Worm (Caenorhabditis elegans): ENCODE measurements around the gene K07H8.2.

Gene K07H8.2

DNA sequence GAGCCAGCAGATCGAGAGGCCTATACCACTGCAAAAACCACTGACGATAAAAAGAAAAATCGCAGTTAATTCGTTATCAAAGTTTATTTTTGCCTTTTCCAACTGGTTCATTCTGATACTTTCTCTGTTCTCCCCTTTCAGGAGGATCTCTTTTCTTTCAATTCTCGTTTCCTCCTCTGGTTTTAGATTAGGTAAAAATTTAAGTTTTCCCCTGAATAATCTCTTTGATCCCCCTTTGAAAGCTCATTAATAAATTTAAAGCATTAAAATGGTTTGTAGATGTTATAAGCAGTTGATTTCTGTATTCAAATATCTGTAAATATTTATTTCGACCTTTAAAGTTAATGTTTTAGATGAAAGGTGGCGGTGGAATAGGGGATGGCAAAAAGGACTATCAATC is at the start of gene K07H8.2:
K07H8.2 (plus strand) TSS at position 301 of the 400 bp plus-strand sequence.
- TF ChIP-seq unc-62 (GFP tag; optimal IDR thresholded peaks at IDR 0.05): no peak

ce11 chrIV:8243170-8243569 is 48.2 kb upstream of the K07H8.2 start:
- no peak for TF ChIP-seq unc-62 (GFP tag; optimal IDR thresholded peaks at IDR 0.05)

ce11 chrIV:8243599-8243998 is 47.7 kb upstream of the K07H8.2 start, which contains the start of gene T09A12.8:
Gene T09A12.8, minus strand, starts transcription at chrIV:8243699.
- TF ChIP-seq unc-62 (GFP tag; optimal IDR thresholded peaks at IDR 0.05): no peak

DNA sequence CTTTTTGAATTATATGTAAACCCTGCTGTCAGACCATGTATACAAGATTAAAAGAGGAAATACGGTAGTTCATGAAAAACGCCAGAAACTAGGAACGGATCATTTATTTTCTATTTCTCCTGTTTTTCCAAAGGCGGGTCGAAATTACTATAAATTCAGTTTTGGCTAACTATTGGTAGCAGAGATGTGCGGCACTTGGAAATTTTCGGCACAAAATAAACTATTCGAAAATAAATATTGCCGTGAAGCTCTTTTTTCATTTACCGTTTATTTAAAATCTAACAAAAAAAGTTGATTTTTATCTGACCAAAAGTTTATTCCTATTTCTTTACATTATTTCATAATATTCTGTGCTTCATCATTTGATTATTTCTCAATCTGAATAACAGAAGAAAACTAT is 47.2 kb upstream of the K07H8.2 start, which contains the start of gene T09A12.1:
T09A12.1 (plus strand) TSS at position 301 of the 400 bp plus-strand sequence.
- no peak for TF ChIP-seq unc-62 (GFP tag; optimal IDR thresholded peaks at IDR 0.05)

DNA sequence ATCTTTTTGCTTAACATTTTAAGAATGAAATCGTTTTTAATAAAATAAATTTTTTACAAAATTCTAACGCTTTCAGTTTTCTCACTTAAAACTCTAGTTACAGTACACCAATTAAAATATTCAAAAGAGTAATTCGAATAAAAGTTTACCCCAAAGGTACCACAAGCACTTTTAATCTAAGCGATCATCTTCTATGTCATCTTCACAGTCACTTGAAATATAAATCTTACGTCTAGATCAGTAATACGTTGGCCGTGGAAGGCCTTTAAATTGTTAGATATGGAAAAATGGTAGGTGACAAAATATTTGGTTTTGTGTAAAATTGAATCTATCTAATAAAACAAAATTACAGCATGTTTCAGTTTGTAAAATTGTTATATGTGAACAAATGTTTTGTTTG is 44.0 kb upstream of the K07H8.2 start:
- no peak for TF ChIP-seq unc-62 (GFP tag; optimal IDR thresholded peaks at IDR 0.05)

DNA sequence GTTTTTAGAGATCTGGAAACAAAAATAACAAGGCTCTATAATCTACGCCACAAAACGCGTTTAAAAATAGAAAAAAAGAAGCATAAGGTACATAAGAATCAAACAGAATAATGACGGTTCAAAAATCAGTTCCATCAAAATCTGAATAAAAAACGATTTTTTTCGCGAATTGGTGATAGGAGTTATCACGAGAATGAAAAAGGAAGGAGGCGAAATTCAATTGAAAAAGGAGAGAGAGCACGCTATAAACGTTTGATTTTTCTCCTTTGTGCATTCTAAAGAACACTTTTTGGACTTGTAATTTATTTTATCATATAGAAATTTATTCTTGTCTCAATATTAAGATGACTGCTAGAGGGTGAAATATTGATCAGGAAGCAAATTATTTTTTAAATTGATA is 40.0 kb upstream of the K07H8.2 start:
- TF ChIP-seq unc-62 (GFP tag; optimal IDR thresholded peaks at IDR 0.05): no peak

DNA sequence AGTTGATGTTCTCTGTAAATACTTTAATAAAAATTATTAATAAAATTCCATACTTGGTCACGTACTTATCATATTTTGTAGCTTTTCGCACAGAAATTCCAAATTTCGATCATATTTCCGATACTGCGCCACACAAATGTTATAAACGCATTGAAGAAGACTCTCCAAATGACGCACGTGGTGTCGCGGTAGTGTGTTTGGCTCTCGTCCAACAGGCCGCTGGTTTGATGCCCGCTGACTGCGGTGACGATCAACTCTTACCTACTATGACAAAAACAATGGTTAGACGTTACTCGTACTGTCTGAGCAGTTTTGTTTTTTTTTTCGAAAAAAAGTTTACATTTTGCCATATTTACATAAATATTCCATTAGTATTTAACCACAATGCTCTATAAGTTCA is 38.5 kb upstream of the K07H8.2 start:
- no peak for TF ChIP-seq unc-62 (GFP tag; optimal IDR thresholded peaks at IDR 0.05)

- TF ChIP-seq unc-62 (GFP tag; optimal IDR thresholded peaks at IDR 0.05): no peak
Measured at ce11 chrIV:8254193-8254592, 37.1 kb upstream of the K07H8.2 start.

DNA sequence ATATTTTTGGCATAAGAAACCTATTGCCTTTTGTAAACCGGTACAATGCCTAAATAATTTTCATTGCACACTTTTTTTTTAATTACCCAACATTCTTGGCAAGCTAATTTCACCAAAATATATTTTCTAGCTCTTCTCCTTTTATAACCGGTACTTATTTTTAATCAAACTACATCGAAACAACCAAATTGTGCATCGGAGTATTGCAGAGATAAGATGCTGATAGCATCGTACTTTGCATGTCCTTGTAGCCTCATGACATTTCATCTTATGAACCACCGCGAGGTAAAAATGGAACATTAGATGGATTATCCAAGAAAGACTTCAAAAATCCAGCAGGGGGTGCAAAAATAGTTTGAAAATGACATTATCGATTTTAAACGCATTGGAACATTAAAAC is 36.1 kb upstream of the K07H8.2 start:
- no peak for TF ChIP-seq unc-62 (GFP tag; optimal IDR thresholded peaks at IDR 0.05)

- TF ChIP-seq unc-62 (GFP tag; optimal IDR thresholded peaks at IDR 0.05): no peak
Measured at ce11 chrIV:8259904-8260303, 31.4 kb upstream of the K07H8.2 start, which contains the start of gene K07H8.7. Gene K07H8.7, minus strand, starts transcription at chrIV:8260004.

DNA sequence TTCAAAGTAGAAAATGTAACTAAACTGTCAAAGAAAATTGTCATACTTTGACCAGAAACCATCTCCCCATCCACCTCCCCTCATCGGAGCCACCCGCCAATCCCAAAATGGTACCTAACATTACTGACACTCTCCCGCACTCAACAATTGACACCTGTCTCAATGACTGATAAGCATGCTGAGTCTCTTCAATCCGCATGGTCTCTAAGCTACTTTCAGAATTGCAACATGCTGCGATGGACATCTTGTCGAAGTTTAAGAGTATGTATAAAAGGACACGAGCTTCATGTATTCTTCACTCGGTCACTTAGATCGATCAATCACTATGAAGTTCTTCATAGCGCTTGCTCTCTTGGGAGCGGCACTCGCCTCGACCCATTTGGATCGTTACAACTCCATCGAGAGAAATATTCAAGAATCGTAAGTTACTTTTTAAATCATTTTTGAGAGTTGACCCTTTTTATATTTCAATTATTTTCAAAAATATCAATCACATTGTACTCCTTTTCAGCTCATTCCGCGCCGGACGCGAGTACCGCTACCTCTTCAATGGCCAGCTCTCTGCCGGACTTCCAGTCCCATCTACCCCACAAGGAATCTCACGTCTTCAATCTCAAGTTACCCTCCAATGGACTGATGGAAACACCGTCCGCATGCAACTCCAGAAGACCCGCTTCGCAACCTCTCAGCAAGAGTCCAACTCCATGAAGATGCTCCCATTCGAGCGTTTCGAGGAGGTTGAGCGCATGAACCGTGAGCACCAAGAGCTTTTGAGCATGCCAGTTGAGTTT is 30.3 kb upstream of the K07H8.2 start, which contains the start of gene vit-6:
vit-6 (plus strand) TSS at position 310 of the 791 bp plus-strand sequence.
- no peak for TF ChIP-seq unc-62 (GFP tag; optimal IDR thresholded peaks at IDR 0.05)

ce11 chrIV:8262671-8263070 is 28.7 kb upstream of the K07H8.2 start:
- TF ChIP-seq unc-62 (GFP tag; optimal IDR thresholded peaks at IDR 0.05): no peak

- TF ChIP-seq unc-62 (GFP tag; optimal IDR thresholded peaks at IDR 0.05): no peak
Measured at ce11 chrIV:8266024-8266949, 25.0 kb upstream of the K07H8.2 start.

ce11 chrIV:8268024-8268423 is 23.3 kb upstream of the K07H8.2 start, which contains the start of the genes K07H8.5 and K07H8.8:
Gene K07H8.5, plus strand, starts transcription at chrIV:8268324.
Gene K07H8.8, minus strand, starts transcription at chrIV:8268412.
- TF ChIP-seq unc-62 (GFP tag; optimal IDR thresholded peaks at IDR 0.05): no peak

- TF ChIP-seq unc-62 (GFP tag; optimal IDR thresholded peaks at IDR 0.05): no peak
Measured at ce11 chrIV:8273334-8273733, 18.0 kb upstream of the K07H8.2 start.

DNA sequence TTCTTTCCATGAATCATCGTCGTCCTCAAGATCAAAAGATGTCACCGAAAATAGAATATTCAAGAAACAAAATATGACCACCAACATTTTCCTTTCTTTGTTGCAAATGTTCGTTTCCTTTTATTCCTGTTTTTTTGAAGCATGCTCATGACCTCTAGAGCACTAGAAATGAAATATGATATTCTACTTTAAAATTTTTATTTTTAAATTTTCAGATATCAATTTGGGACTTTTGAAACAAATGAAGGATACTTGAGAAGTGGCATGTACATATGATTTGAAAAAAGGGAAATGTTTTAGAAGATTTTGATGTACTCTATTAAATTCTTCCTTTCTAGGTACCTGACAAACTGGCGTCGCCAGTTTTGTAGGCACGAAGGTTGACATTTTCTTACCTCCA is 16.1 kb upstream of the K07H8.2 start, which contains the start of gene K07H8.11:
K07H8.11 (minus strand) TSS at position 101 of the 400 bp plus-strand sequence.
- no peak for TF ChIP-seq unc-62 (GFP tag; optimal IDR thresholded peaks at IDR 0.05)

Measured in whole organism, dauer.